Worm (Caenorhabditis elegans) whole organism, L3 larva: Measurements from ENCODE around the gene lips-6.

ENCODE experiments used
- ama-1 ChIP-seq: fragments of 150-350 bp; optimal IDR thresholded peaks from 2 replicates; lab custom pipeline; 2018
- fkh-10 ChIP-seq: sonication (generic microtip); optimal IDR thresholded peaks from 2 replicates; lab custom pipeline; 2017; ENCODE audit warnings: missing biosample characterization, missing genetic modification reagents, missing genetic modification characterization
- lsy-12 ChIP-seq: sonication (generic microtip); optimal IDR thresholded peaks from 2 replicates; lab custom pipeline; 2016; ENCODE audit warnings: mild to moderate bottlenecking, missing genetic modification characterization, missing compliant biosample characterization
- nhr-11 ChIP-seq: fragments of 150-350 bp; optimal IDR thresholded peaks from 2 replicates; lab custom pipeline; 2014; ENCODE audit warnings: missing biosample characterization, missing genetic modification characterization
- nhr-12 ChIP-seq: fragments of 150-350 bp; optimal IDR thresholded peaks from 2 replicates; lab custom pipeline; 2014; ENCODE audit warnings: missing biosample characterization, missing genetic modification characterization
- nhr-237 ChIP-seq: fragments of 150-350 bp; optimal IDR thresholded peaks from 2 replicates; lab custom pipeline; 2014; ENCODE audit warnings: missing biosample characterization, missing genetic modification characterization
- pqm-1 ChIP-seq: fragments of 150-350 bp; optimal IDR thresholded peaks from 2 replicates; lab custom pipeline; 2017; ENCODE audit warnings: missing biosample characterization, missing genetic modification characterization, inconsistent platforms
- unc-62 ChIP-seq: fragments of 150-350 bp; sonication (generic microtip); optimal IDR thresholded peaks from 4 replicates; lab custom pipeline; 2014; ENCODE audit warnings: missing biosample characterization, missing genetic modification reagents, missing genetic modification characterization
- ztf-4 ChIP-seq: fragments of 150-350 bp; optimal IDR thresholded peaks from 2 replicates; lab custom pipeline; 2014; ENCODE audit warnings: missing biosample characterization, missing genetic modification characterization

lips-6 gene

ce11 chrIV:11970171-11970570, 45.3 kb downstream of the lips-6 start, which contains the start of gene ZK829.9:
TSS of gene ZK829.9 (plus strand) at chrIV:11970534.
- TF ChIP-seq nhr-237 (tag; lab: Kevin White, UChicago) (no peak), ztf-4 (no peak), fkh-10 (GFP tag; lab: Kevin White, UChicago) (no peak), ama-1 (no peak), pqm-1 (no peak), lsy-12 (tag; lab: Kevin White, UChicago) (no peak), nhr-12 (tag; lab: Kevin White, UChicago) (no peak)

ce11 chrIV:11965327-11965726, 50.2 kb downstream of the lips-6 start, which contains the start of gene srj-1:
TSS of gene srj-1 (minus strand) at chrIV:11965427.
- TF ChIP-seq unc-62 (GFP tag; lab: Kevin White, UChicago), result no peak
- TF ChIP-seq nhr-11 (tag; lab: Kevin White, UChicago), result peak; percentile 49
